Worm (Caenorhabditis elegans) whole organism, L2 larva: ENCODE data around the gene fipr-14.

Source experiments
- C34F6.9 ChIP-seq: fragments of 150-350 bp; optimal IDR thresholded peaks from 2 replicates; lab custom pipeline; 2014; ENCODE audit warnings: missing biosample characterization, missing genetic modification characterization
- F13H6.1 ChIP-seq: sonication (generic microtip); optimal IDR thresholded peaks from 2 replicates; lab custom pipeline; 2016; ENCODE audit warnings: missing genetic modification characterization, missing compliant biosample characterization
- Y55F3AM.14 ChIP-seq: fragments of 200-800 bp; sonication (Bioruptor generic); optimal IDR thresholded peaks from 2 replicates; lab custom pipeline; 2018; ENCODE audit warnings: mild to moderate bottlenecking, missing genetic modification characterization, missing compliant biosample characterization
- ZK546.5 ChIP-seq: sonication (generic microtip); optimal IDR thresholded peaks from 2 replicates; lab custom pipeline; 2017; ENCODE audit warnings: missing biosample characterization, missing genetic modification characterization
- alr-1 ChIP-seq: fragments of 150-350 bp; optimal IDR thresholded peaks from 2 replicates; lab custom pipeline; 2014; ENCODE audit warnings: missing biosample characterization, missing genetic modification characterization
- aly-2 ChIP-seq: fragments of 150-350 bp; optimal IDR thresholded peaks from 2 replicates; lab custom pipeline; 2014; ENCODE audit warnings: missing biosample characterization, missing genetic modification characterization
- ama-1 ChIP-seq: fragments of 150-350 bp; optimal IDR thresholded peaks from 2 replicates; lab custom pipeline; 2018; ENCODE audit warnings: inconsistent platforms
- blmp-1 ChIP-seq: sonication (generic microtip); optimal IDR thresholded peaks from 2 replicates; lab custom pipeline; 2017; ENCODE audit warnings: missing genetic modification characterization, mild to moderate bottlenecking, missing compliant biosample characterization, antibody characterized with exemption, moderate library complexity; ENCODE audit not compliant: insufficient read depth
- ceh-82 ChIP-seq: fragments of 150-350 bp; optimal IDR thresholded peaks from 2 replicates; lab custom pipeline; 2014; ENCODE audit warnings: missing biosample characterization, missing genetic modification characterization
- crh-2 ChIP-seq: sonication (generic microtip); optimal IDR thresholded peaks from 2 replicates; lab custom pipeline; 2017; ENCODE audit warnings: missing biosample characterization, missing genetic modification characterization
- dmd-4 ChIP-seq: sonication (generic microtip); optimal IDR thresholded peaks from 2 replicates; lab custom pipeline; 2017; ENCODE audit warnings: missing biosample characterization, missing genetic modification characterization
- egl-27 ChIP-seq: sonication (generic microtip); optimal IDR thresholded peaks from 3 replicates; lab custom pipeline; 2017; ENCODE audit warnings: missing biosample characterization, missing genetic modification reagents, missing genetic modification characterization
- elt-3 ChIP-seq: sonication (generic microtip); optimal IDR thresholded peaks from 2 replicates; lab custom pipeline; 2017; ENCODE audit warnings: missing biosample characterization, missing genetic modification characterization
- fos-1 ChIP-seq: fragments of 150-350 bp; optimal IDR thresholded peaks from 2 replicates; lab custom pipeline; 2014; ENCODE audit warnings: missing biosample characterization, missing genetic modification characterization
- gmeb-1 ChIP-seq: fragments of 150-350 bp; optimal IDR thresholded peaks from 2 replicates; lab custom pipeline; 2014; ENCODE audit warnings: missing biosample characterization, missing genetic modification characterization
- lin-11 ChIP-seq: fragments of 150-350 bp; sonication (generic microtip); optimal IDR thresholded peaks from 2 replicates; lab custom pipeline; 2014; ENCODE audit warnings: missing biosample characterization, missing genetic modification characterization, inconsistent platforms, mixed read lengths
- lin-13 ChIP-seq: fragments of 150-350 bp; optimal IDR thresholded peaks from 2 replicates; lab custom pipeline; 2014; ENCODE audit warnings: missing biosample characterization, missing genetic modification reagents, missing genetic modification characterization
- lin-39 ChIP-seq: fragments of 150-350 bp; optimal IDR thresholded peaks from 2 replicates; lab custom pipeline; 2014; ENCODE audit warnings: missing biosample characterization, missing genetic modification reagents, missing genetic modification characterization
- lsy-2 ChIP-seq, 2 experiments: fragments of 150-350 bp in 1 of 2; sonication (generic microtip) in 1 of 2; optimal IDR thresholded peaks; 2 replicates each; lab custom pipeline; 2014 to 2017; ENCODE audit warnings: missing biosample characterization in 2 of 2, missing genetic modification characterization in 2 of 2
- mab-5 ChIP-seq: fragments of 150-350 bp; optimal IDR thresholded peaks from 2 replicates; lab custom pipeline; 2014; ENCODE audit warnings: missing biosample characterization, missing genetic modification characterization
- mdl-1 ChIP-seq, 2 experiments: fragments of 150-350 bp in 1 of 2; sonication (generic microtip) in 1 of 2; optimal IDR thresholded peaks; 2 replicates each; lab custom pipeline; 2017; ENCODE audit warnings: missing biosample characterization in 2 of 2, missing genetic modification characterization in 2 of 2
- nhr-10 ChIP-seq: sonication (generic microtip); optimal IDR thresholded peaks from 2 replicates; lab custom pipeline; 2017; ENCODE audit warnings: missing biosample characterization, missing genetic modification characterization
- nhr-11 ChIP-seq: fragments of 150-350 bp; optimal IDR thresholded peaks from 2 replicates; lab custom pipeline; 2014; ENCODE audit warnings: missing biosample characterization, missing genetic modification characterization
- nhr-12 ChIP-seq: fragments of 150-350 bp; optimal IDR thresholded peaks from 2 replicates; lab custom pipeline; 2014; ENCODE audit warnings: missing biosample characterization, missing genetic modification characterization
- nhr-129 ChIP-seq: fragments of 150-350 bp; optimal IDR thresholded peaks from 2 replicates; lab custom pipeline; 2014; ENCODE audit warnings: missing biosample characterization, missing genetic modification characterization
- nhr-23 ChIP-seq: fragments of 150-350 bp; optimal IDR thresholded peaks from 2 replicates; lab custom pipeline; 2014; ENCODE audit warnings: missing biosample characterization, missing genetic modification reagents, missing genetic modification characterization
- nhr-25 ChIP-seq: fragments of 150-350 bp; sonication (generic microtip); optimal IDR thresholded peaks from 3 replicates; lab custom pipeline; 2014; ENCODE audit warnings: missing biosample characterization, missing genetic modification characterization
- nhr-77 ChIP-seq: fragments of 150-350 bp; optimal IDR thresholded peaks from 2 replicates; lab custom pipeline; 2014; ENCODE audit warnings: missing biosample characterization, missing genetic modification characterization
- snpc-4 ChIP-seq: fragments of 150-350 bp; optimal IDR thresholded peaks from 2 replicates; lab custom pipeline; 2014; ENCODE audit warnings: missing biosample characterization, missing genetic modification characterization
- unc-55 ChIP-seq: fragments of 150-350 bp; sonication (generic microtip); optimal IDR thresholded peaks from 3 replicates; lab custom pipeline; 2014; ENCODE audit warnings: missing biosample characterization, missing genetic modification reagents, missing genetic modification characterization
- zag-1 ChIP-seq: fragments of 150-350 bp; optimal IDR thresholded peaks from 2 replicates; lab custom pipeline; 2014; ENCODE audit warnings: missing biosample characterization, missing genetic modification characterization

The fipr-14 gene

ce11 chrIV:10851136-10851535 lies 25.8 kb upstream of the fipr-14 start:
- no peak for TF ChIP-seq dmd-4 (tag; lab: Kevin White, UChicago)
- no peak for TF ChIP-seq elt-3 (tag; lab: Kevin White, UChicago)

ce11 chrIV:10851833-10852232 lies 25.1 kb upstream of the fipr-14 start, which contains the start of gene T11G6.4:
T11G6.4 (minus strand) TSS chrIV:10851933.
- TF ChIP-seq alr-1 (tag; lab: Kevin White, UChicago) = no peak
- no peak for TF ChIP-seq F13H6.1 (tag; lab: Kevin White, UChicago)
- no peak for TF ChIP-seq nhr-11
- no peak for TF ChIP-seq aly-2
- TF ChIP-seq nhr-25 (tag; lab: Kevin White, UChicago) = no peak
- TF ChIP-seq nhr-23 (tag; lab: Kevin White, UChicago) = no peak
- no peak for TF ChIP-seq lsy-2 (tag; optimal IDR thresholded peaks at IDR 0.05; lab: Kevin White, UChicago)
- TF ChIP-seq mdl-1 (tag; optimal IDR thresholded peaks at IDR 0.05; lab: Kevin White, UChicago) = no peak
- no peak for TF ChIP-seq ceh-82 (tag; lab: Kevin White, UChicago)
- TF ChIP-seq lin-39 = no peak

ce11 chrIV:10852403-10852802 lies 24.5 kb upstream of the fipr-14 start:
- TF ChIP-seq nhr-23 (tag; lab: Kevin White, UChicago) (no peak), fos-1 (tag; lab: Kevin White, UChicago) (peak; percentile 23), ama-1 (no peak), crh-2 (peak; percentile 29), blmp-1 (tag; lab: Kevin White, UChicago) (peak; percentile 56), nhr-10 (tag; lab: Kevin White, UChicago) (no peak), nhr-129 (tag; lab: Kevin White, UChicago) (peak; percentile 2), unc-55 (GFP tag; lab: Kevin White, UChicago) (peak; percentile 54), C34F6.9 (tag; lab: Kevin White, UChicago) (peak; percentile 46), lsy-2 (tag; optimal IDR thresholded peaks at IDR 0.05; lab: Kevin White, UChicago) (peak in 1 of 2 experiments; percentile 45)
- TF ChIP-seq, all 48 proteins: peak for 7

ce11 chrIV:10854042-10854441 lies 22.9 kb upstream of the fipr-14 start:
- no peak for TF ChIP-seq egl-27 (tag; lab: Kevin White, UChicago)
- TF ChIP-seq lin-13 (GFP tag; lab: Kevin White, UChicago) = no peak
- no peak for TF ChIP-seq zag-1 (tag; lab: Kevin White, UChicago)
- no peak for TF ChIP-seq snpc-4 (tag; lab: Kevin White, UChicago)
- no peak for TF ChIP-seq nhr-10 (tag; lab: Kevin White, UChicago)
- TF ChIP-seq mab-5 (tag; lab: Kevin White, UChicago) = no peak
- TF ChIP-seq alr-1 (tag; lab: Kevin White, UChicago) = no peak
- no peak for TF ChIP-seq nhr-77
- TF ChIP-seq nhr-11 = no peak
- TF ChIP-seq nhr-25 (tag; lab: Kevin White, UChicago) = no peak

- TF ChIP-seq nhr-25 (tag; lab: Kevin White, UChicago) (peak; percentile 25), dmd-4 (tag; lab: Kevin White, UChicago) (no peak), mab-5 (tag; lab: Kevin White, UChicago) (no peak)
Observed at ce11 chrIV:10855049-10855448, 21.9 kb upstream of the fipr-14 start, which contains the start of gene T11G6.3. T11G6.3 (minus strand) TSS chrIV:10855237.

ce11 chrIV:10855946-10856345 lies 21.0 kb upstream of the fipr-14 start:
- TF ChIP-seq Y55F3AM.14 (GFP tag; lab: Kevin White, UChicago) (no peak), lin-11 (tag; lab: Kevin White, UChicago) (no peak), crh-2 (no peak), nhr-129 (tag; lab: Kevin White, UChicago) (no peak), ceh-82 (tag; lab: Kevin White, UChicago) (no peak), nhr-12 (tag; lab: Kevin White, UChicago) (no peak), gmeb-1 (no peak), aly-2 (no peak), lin-39 (no peak), snpc-4 (tag; lab: Kevin White, UChicago) (no peak), egl-27 (tag; lab: Kevin White, UChicago) (no peak), ZK546.5 (tag; lab: Kevin White, UChicago) (no peak)
- TF ChIP-seq, all 48 proteins: peak for 0
